Worm (Caenorhabditis elegans) whole organism, mixed stage, embryonic: ENCODE measurements around the gene C02F5.14.

ENCODE experiments used
- M03D4.4 ChIP-seq: sonication (generic microtip); optimal IDR thresholded peaks from 2 replicates; lab custom pipeline; 2017; ENCODE audit warnings: mild to moderate bottlenecking, missing genetic modification characterization, missing compliant biosample characterization
- blmp-1 ChIP-seq: fragments of 150-350 bp; optimal IDR thresholded peaks from 2 replicates; lab custom pipeline; 2014; ENCODE audit warnings: missing biosample characterization, missing genetic modification characterization
- ceh-39 ChIP-seq: fragments of 150-350 bp; optimal IDR thresholded peaks from 2 replicates; lab custom pipeline; 2014; ENCODE audit warnings: missing biosample characterization, missing genetic modification characterization
- ceh-43 ChIP-seq: fragments of 200-800 bp; sonication (Bioruptor generic); optimal IDR thresholded peaks from 2 replicates; lab custom pipeline; 2018; ENCODE audit warnings: mild to moderate bottlenecking, missing genetic modification characterization, moderate library complexity, missing compliant biosample characterization
- ceh-83 ChIP-seq: fragments of 200-800 bp; sonication (Bioruptor generic); optimal IDR thresholded peaks from 2 replicates; lab custom pipeline; 2018; ENCODE audit warnings: mild to moderate bottlenecking, missing genetic modification characterization, missing compliant biosample characterization
- ces-1 ChIP-seq: fragments of 150-350 bp; optimal IDR thresholded peaks from 2 replicates; lab custom pipeline; 2014; ENCODE audit warnings: missing biosample characterization, missing genetic modification reagents, missing genetic modification characterization
- cnd-1 ChIP-seq: fragments of 200-800 bp; sonication (Bioruptor generic); optimal IDR thresholded peaks from 2 replicates; lab custom pipeline; 2018; ENCODE audit warnings: mild to moderate bottlenecking, missing genetic modification characterization, missing compliant biosample characterization
- drap-1 ChIP-seq: fragments of 200-800 bp; sonication (Bioruptor generic); optimal IDR thresholded peaks from 3 replicates; lab custom pipeline; 2018; ENCODE audit warnings: mild to moderate bottlenecking, missing genetic modification characterization, missing compliant biosample characterization
- elt-1 ChIP-seq: sonication (generic microtip); optimal IDR thresholded peaks from 2 replicates; lab custom pipeline; 2017; ENCODE audit warnings: missing genetic modification characterization, mild to moderate bottlenecking, missing compliant biosample characterization, antibody characterized with exemption, moderate library complexity, borderline replicate concordance; ENCODE audit not compliant: insufficient read depth
- elt-3 ChIP-seq: fragments of 150-350 bp; optimal IDR thresholded peaks from 2 replicates; lab custom pipeline; 2014; ENCODE audit warnings: missing biosample characterization, missing genetic modification characterization
- hlh-1 ChIP-seq: fragments of 150-350 bp; optimal IDR thresholded peaks from 2 replicates; lab custom pipeline; 2014; ENCODE audit warnings: missing biosample characterization, missing genetic modification reagents, missing genetic modification characterization
- lin-13 ChIP-seq: fragments of 150-350 bp; optimal IDR thresholded peaks from 2 replicates; lab custom pipeline; 2014; ENCODE audit warnings: missing biosample characterization, missing genetic modification characterization
- mab-5 ChIP-seq: fragments of 150-350 bp; optimal IDR thresholded peaks from 2 replicates; lab custom pipeline; 2014; ENCODE audit warnings: missing biosample characterization, missing genetic modification characterization
- mep-1 ChIP-seq: fragments of 150-350 bp; optimal IDR thresholded peaks from 2 replicates; lab custom pipeline; 2017; ENCODE audit warnings: missing biosample characterization, missing genetic modification reagents, missing genetic modification characterization, inconsistent platforms
- mls-2 ChIP-seq: sonication (generic microtip); optimal IDR thresholded peaks from 2 replicates; lab custom pipeline; 2016; ENCODE audit warnings: mild to moderate bottlenecking, missing genetic modification characterization, moderate library complexity, missing compliant biosample characterization
- nhr-12 ChIP-seq: fragments of 150-350 bp; optimal IDR thresholded peaks from 2 replicates; lab custom pipeline; 2014; ENCODE audit warnings: missing biosample characterization, missing genetic modification characterization
- nhr-2 ChIP-seq: fragments of 150-350 bp; optimal IDR thresholded peaks from 2 replicates; lab custom pipeline; 2014; ENCODE audit warnings: missing biosample characterization, missing genetic modification characterization
- nhr-237 ChIP-seq: fragments of 150-350 bp; optimal IDR thresholded peaks from 2 replicates; lab custom pipeline; 2014; ENCODE audit warnings: missing biosample characterization, missing genetic modification characterization
- nhr-28 ChIP-seq: fragments of 150-350 bp; optimal IDR thresholded peaks from 2 replicates; lab custom pipeline; 2014; ENCODE audit warnings: missing biosample characterization, missing genetic modification characterization
- nhr-76 ChIP-seq: sonication (generic microtip); optimal IDR thresholded peaks from 2 replicates; lab custom pipeline; 2017; ENCODE audit warnings: missing biosample characterization, missing genetic modification characterization
- pha-4 ChIP-seq: fragments of 150-350 bp; optimal IDR thresholded peaks from 2 replicates; lab custom pipeline; 2018; ENCODE audit warnings: missing biosample characterization, missing genetic modification reagents, missing genetic modification characterization
- sem-2 ChIP-seq: fragments of 200-800 bp; sonication (Bioruptor generic); optimal IDR thresholded peaks from 2 replicates; lab custom pipeline; 2018; ENCODE audit warnings: mild to moderate bottlenecking, missing genetic modification characterization, missing compliant biosample characterization
- snpc-4 ChIP-seq: fragments of 150-350 bp; optimal IDR thresholded peaks from 2 replicates; lab custom pipeline; 2014; ENCODE audit warnings: missing biosample characterization, missing genetic modification characterization
- sptf-1 ChIP-seq: sonication (generic microtip); optimal IDR thresholded peaks from 2 replicates; lab custom pipeline; 2017; ENCODE audit warnings: mild to moderate bottlenecking, missing genetic modification characterization, moderate library complexity, missing compliant biosample characterization
- unc-120 ChIP-seq: sonication (generic microtip); optimal IDR thresholded peaks from 2 replicates; lab custom pipeline; 2017; ENCODE audit warnings: missing genetic modification characterization, missing compliant biosample characterization; ENCODE audit not compliant: poor library complexity, severe bottlenecking
- unc-39 ChIP-seq: fragments of 150-350 bp; optimal IDR thresholded peaks from 2 replicates; lab custom pipeline; 2014; ENCODE audit warnings: missing biosample characterization, missing genetic modification characterization
- unc-62 ChIP-seq: fragments of 150-350 bp; optimal IDR thresholded peaks from 2 replicates; lab custom pipeline; 2014; ENCODE audit warnings: missing biosample characterization, missing genetic modification reagents, missing genetic modification characterization
- zip-8 ChIP-seq: fragments of 150-350 bp; optimal IDR thresholded peaks from 2 replicates; lab custom pipeline; 2014; ENCODE audit warnings: missing biosample characterization, missing genetic modification characterization

C02F5.14 gene

ce11 chrIII:8235358-8235757, at the start of gene C02F5.14:
TSS of gene C02F5.14 (minus strand) at chrIII:8235514.
- TF ChIP-seq lin-13 (tag; lab: Kevin White, UChicago) (no peak), nhr-12 (tag; lab: Kevin White, UChicago) (no peak), elt-1 (tag; lab: Kevin White, UChicago) (no peak), elt-3 (no peak)

DNA sequence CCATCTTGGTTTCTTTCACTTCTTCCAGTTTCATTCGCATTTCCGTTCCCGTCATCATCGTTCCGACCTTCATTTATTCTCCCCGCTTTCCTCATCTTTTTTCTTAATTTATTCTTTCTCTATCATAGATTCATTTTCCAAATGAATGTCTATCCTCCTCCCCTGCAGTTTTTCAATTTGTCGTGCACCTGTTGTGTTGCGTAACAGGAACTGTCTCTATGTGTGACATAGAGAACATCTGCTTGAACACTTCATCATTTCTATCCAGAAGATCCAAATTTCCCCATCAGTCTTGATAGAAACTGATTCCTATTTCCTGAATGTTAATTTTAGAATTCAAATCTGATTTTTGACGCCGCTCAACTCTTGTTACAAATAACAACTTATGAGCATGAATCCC, 48.2 kb upstream of the C02F5.14 start:
- no peak for TF ChIP-seq mep-1 (tag; lab: Kevin White, UChicago)
- no peak for TF ChIP-seq snpc-4
- no peak for TF ChIP-seq nhr-237 (tag; lab: Kevin White, UChicago)
- TF ChIP-seq drap-1, result no peak
- no peak for TF ChIP-seq sptf-1 (tag; lab: Kevin White, UChicago)
- no peak for TF ChIP-seq mls-2
- no peak for TF ChIP-seq M03D4.4 (tag; lab: Kevin White, UChicago)
- no peak for TF ChIP-seq ceh-43 (GFP tag; lab: Kevin White, UChicago)
- no peak for TF ChIP-seq lin-13 (tag; lab: Kevin White, UChicago)
- no peak for TF ChIP-seq mab-5
- TF ChIP-seq blmp-1 (tag; lab: Kevin White, UChicago), result no peak
- peak; percentile 5 for TF ChIP-seq hlh-1 (tag; lab: Kevin White, UChicago)
- TF ChIP-seq nhr-76 (tag; lab: Kevin White, UChicago), result no peak
- peak; percentile 35 for TF ChIP-seq zip-8 (tag; lab: Kevin White, UChicago)
- peak; percentile 21 for TF ChIP-seq nhr-2 (tag; lab: Kevin White, UChicago)
- no peak for TF ChIP-seq nhr-12 (tag; lab: Kevin White, UChicago)
- no peak for TF ChIP-seq pha-4

ce11 chrIII:8281310-8281709, 46.0 kb upstream of the C02F5.14 start:
- TF ChIP-seq nhr-2 (tag; lab: Kevin White, UChicago), result peak; percentile 4
- TF ChIP-seq lin-13 (tag; lab: Kevin White, UChicago), result no peak
- TF ChIP-seq, all 35 proteins: peak for 1

ce11 chrIII:8280352-8280751, 45.0 kb upstream of the C02F5.14 start:
- TF ChIP-seq unc-120 (no peak), sptf-1 (tag; lab: Kevin White, UChicago) (no peak), nhr-2 (tag; lab: Kevin White, UChicago) (no peak), cnd-1 (tag; lab: Kevin White, UChicago) (no peak), mls-2 (no peak), snpc-4 (no peak), unc-62 (GFP tag; lab: Kevin White, UChicago) (no peak), blmp-1 (tag; lab: Kevin White, UChicago) (no peak), ceh-39 (no peak), nhr-76 (tag; lab: Kevin White, UChicago) (no peak), unc-39 (tag; lab: Kevin White, UChicago) (no peak), nhr-28 (tag; lab: Kevin White, UChicago) (no peak), nhr-237 (tag; lab: Kevin White, UChicago) (no peak), ceh-43 (GFP tag; lab: Kevin White, UChicago) (no peak), drap-1 (no peak)

- TF ChIP-seq ces-1 (GFP tag; lab: Kevin White, UChicago) (peak; percentile 74), nhr-2 (tag; lab: Kevin White, UChicago) (peak; percentile 75), elt-1 (tag; lab: Kevin White, UChicago) (peak; percentile 96), sem-2 (GFP tag; lab: Kevin White, UChicago) (no peak)
Measured at ce11 chrIII:8279567-8279966, 44.3 kb upstream of the C02F5.14 start.

ce11 chrIII:8278801-8279200, 43.5 kb upstream of the C02F5.14 start, which contains the start of gene mig-10:
TSS of gene mig-10 (plus strand) at chrIII:8279101.
- no peak for TF ChIP-seq unc-39 (tag; lab: Kevin White, UChicago)
- TF ChIP-seq ceh-83 (GFP tag; lab: Kevin White, UChicago), result no peak
- TF ChIP-seq nhr-12 (tag; lab: Kevin White, UChicago), result no peak
- no peak for TF ChIP-seq elt-3
- no peak for TF ChIP-seq unc-62 (GFP tag; lab: Kevin White, UChicago)
- TF ChIP-seq, all 35 proteins: peak for 0
